Fruit fly (Drosophila melanogaster): ENCODE measurements around the gene RagA-B.

DNA sequence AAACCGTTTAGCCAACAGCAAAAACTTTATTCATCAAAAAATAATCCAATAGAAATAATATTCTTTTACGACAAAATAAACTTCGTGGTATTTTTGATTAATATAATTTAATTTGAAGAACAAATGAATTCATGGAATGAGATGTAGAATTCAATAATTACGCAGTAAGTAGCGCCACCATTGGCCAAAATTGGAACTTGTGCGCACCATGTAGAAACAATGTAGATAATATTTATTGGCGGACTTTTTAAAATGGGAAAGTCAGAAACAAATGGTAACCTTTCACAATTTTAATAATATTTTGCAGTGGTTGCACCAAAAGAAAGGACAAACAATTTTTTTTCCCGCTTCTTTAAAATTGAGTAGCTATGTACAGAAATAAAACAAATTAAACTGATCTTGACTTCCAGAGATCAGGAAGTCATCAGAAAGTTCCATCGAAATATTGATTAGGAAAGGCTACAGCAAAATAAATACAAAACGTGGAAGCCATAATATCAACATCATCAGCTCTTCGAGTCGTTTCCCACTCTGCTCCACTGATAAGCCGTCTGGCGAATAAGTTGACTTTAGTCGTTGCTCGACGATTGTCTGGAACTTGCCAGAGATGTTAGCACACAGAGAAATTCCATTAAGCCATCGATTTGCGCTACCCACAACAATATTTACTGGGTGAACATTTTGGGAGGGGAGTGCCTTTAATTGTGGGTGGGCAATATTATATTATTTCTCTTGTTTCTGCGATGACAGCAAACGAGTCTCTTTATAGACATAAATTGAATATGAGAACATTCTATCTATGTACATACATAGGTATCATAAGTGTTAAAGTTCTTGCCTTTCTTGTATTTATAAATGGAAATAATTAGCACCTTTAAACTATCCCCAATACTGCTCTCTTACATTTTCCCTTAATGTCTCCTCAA lies 4.0 kb downstream of the RagA-B start:
- no peak for TF ChIP-seq EcR (GFP tag; optimal IDR thresholded peaks at IDR 0.05)
- no peak for TF ChIP-seq CG8478 (optimal IDR thresholded peaks at IDR 0.05)
